Fruit fly (Drosophila melanogaster): ENCODE data around the gene brwl.

Gene brwl

DNA sequence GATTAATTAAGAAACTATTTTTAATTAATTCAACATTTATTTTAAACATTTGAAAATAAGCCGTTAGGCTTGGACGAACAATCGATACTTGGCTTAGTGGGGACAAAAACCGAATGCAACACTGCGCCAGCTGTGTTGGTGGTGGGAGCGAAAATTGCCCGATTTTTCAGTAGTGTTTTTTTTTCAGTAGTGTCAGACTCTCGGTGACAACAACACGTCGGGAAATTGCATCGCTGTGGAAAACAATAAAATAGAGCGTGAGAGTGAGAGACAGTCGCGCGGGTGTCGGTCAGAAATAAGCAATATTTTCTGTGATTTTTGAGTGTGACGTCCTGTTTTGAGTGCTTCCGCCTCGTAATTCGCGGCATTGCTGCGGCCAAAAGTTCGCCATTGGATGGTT lies 48.0 kb downstream of the brwl start (continued):
- no peak for TF ChIP-seq jing (GFP tag; optimal IDR thresholded peaks at IDR 0.05)
- no peak for TF ChIP-seq Oaz (GFP tag; IDR thresholded peaks at IDR 0.05)
- TF ChIP-seq CG18476 (GFP tag; optimal IDR thresholded peaks at IDR 0.05) = no peak
- peak; percentile 87 for TF ChIP-seq CG1603 (tag; optimal IDR thresholded peaks at IDR 0.05)
- peak in 1 of 2 experiments; percentile 35 for TF ChIP-seq insv (GFP tag; optimal IDR thresholded peaks at IDR 0.05)
- no peak for TF ChIP-seq toy (GFP tag; IDR thresholded peaks at IDR 0.05)
- no peak for TF ChIP-seq lov (optimal IDR thresholded peaks at IDR 0.05)
- no peak for TF ChIP-seq lov (GFP tag; IDR thresholded peaks at IDR 0.05)
- no peak for TF ChIP-seq CG1233 (GFP tag; optimal IDR thresholded peaks at IDR 0.05)
- peak; percentile 52 for TF ChIP-seq mam (GFP tag; optimal IDR thresholded peaks at IDR 0.05)
- peak; percentile 53; the same call in 1 of the 2 replicates for TF ChIP-seq Ada2b (GFP tag; IDR thresholded peaks at IDR 0.05)
- TF ChIP-seq TFAM (GFP tag; optimal IDR thresholded peaks at IDR 0.05) = no peak
- no peak for TF ChIP-seq cg (GFP tag; optimal IDR thresholded peaks at IDR 0.05)
- TF ChIP-seq CG4360 (GFP tag; IDR thresholded peaks at IDR 0.05) = peak; percentile 78
- no peak for TF ChIP-seq GATAe (GFP tag; conservative IDR thresholded peaks at IDR 0.05)
- TF ChIP-seq CG8765 (GFP tag; IDR thresholded peaks at IDR 0.05) = no peak
- TF ChIP-seq CG11695 (GFP tag; IDR thresholded peaks at IDR 0.05) = peak; percentile 31; the same call in 1 of the 3 replicates
- TF ChIP-seq CG4730 (GFP tag; IDR thresholded peaks at IDR 0.05) = no peak
- TF ChIP-seq inv (GFP tag; IDR thresholded peaks at IDR 0.05; ENCODE audit: partially characterized antibody) = peak; percentile 63
- TF ChIP-seq CG3847 (GFP tag; IDR thresholded peaks at IDR 0.05) = peak; percentile 51
- no peak for TF ChIP-seq CG15073 (GFP tag; optimal IDR thresholded peaks at IDR 0.05)
- no peak for TF ChIP-seq cwo (GFP tag; optimal IDR thresholded peaks at IDR 0.05)
- peak; percentile 69 for TF ChIP-seq CG34224 (GFP tag; IDR thresholded peaks at IDR 0.05; ENCODE audit: partially characterized antibody)
- no peak for TF ChIP-seq HHEX (GFP tag; optimal IDR thresholded peaks at IDR 0.05)
- TF ChIP-seq gsb-n (tag; optimal IDR thresholded peaks at IDR 0.05) = peak; percentile 35
- no peak for TF ChIP-seq CG9437 (GFP tag; optimal IDR thresholded peaks at IDR 0.05)
- peak; percentile 54 for TF ChIP-seq CG30403 (GFP tag; optimal IDR thresholded peaks at IDR 0.05)
- peak; percentile 44 for TF ChIP-seq fu2 (GFP tag; optimal IDR thresholded peaks at IDR 0.05)
- peak; percentile 49 for TF ChIP-seq nom (GFP tag; optimal IDR thresholded peaks at IDR 0.05)
- TF ChIP-seq Gsc (GFP tag; IDR thresholded peaks at IDR 0.05) = no peak
- TF ChIP-seq CG4404 (GFP tag; IDR thresholded peaks at IDR 0.05) = no peak
- TF ChIP-seq danr (GFP tag; IDR thresholded peaks at IDR 0.05) = no peak
- TF ChIP-seq CG30020 (tag; optimal IDR thresholded peaks at IDR 0.05) = no peak
- no peak for TF ChIP-seq CG3995 (GFP tag; optimal IDR thresholded peaks at IDR 0.05)
- peak; percentile 33 for TF ChIP-seq gem (tag; optimal IDR thresholded peaks at IDR 0.05)
- no peak for TF ChIP-seq tup (GFP tag; optimal IDR thresholded peaks at IDR 0.05)
- no peak for TF ChIP-seq Mrtf (GFP tag; IDR thresholded peaks at IDR 0.05)
- no peak for TF ChIP-seq CG2889 (GFP tag; IDR thresholded peaks at IDR 0.05)
- no peak for TF ChIP-seq CG17186 (GFP tag; optimal IDR thresholded peaks at IDR 0.05)
- peak; percentile 61 for TF ChIP-seq Antp (GFP tag; optimal IDR thresholded peaks at IDR 0.05)
- TF ChIP-seq CG11723 (GFP tag; optimal IDR thresholded peaks at IDR 0.05) = no peak
- no peak for TF ChIP-seq mld (GFP tag; IDR thresholded peaks at IDR 0.05; ENCODE audit: partially characterized antibody)
- TF ChIP-seq kni (GFP tag; optimal IDR thresholded peaks at IDR 0.05) = peak; percentile 58
- TF ChIP-seq pnt (GFP tag; optimal IDR thresholded peaks at IDR 0.05) = peak; percentile 14
- TF ChIP-seq CG10209 (GFP tag; optimal IDR thresholded peaks at IDR 0.05) = peak; percentile 19
- peak; percentile 19 for TF ChIP-seq CG8924 (tag; optimal IDR thresholded peaks at IDR 0.05)
- 0 out of 2 replicates have a peak, but pooled peaks have one; percentile 7 for TF ChIP-seq CG16779 (GFP tag; IDR thresholded peaks at IDR 0.05)
- peak; percentile 28 for TF ChIP-seq HLHmδ (GFP tag; optimal IDR thresholded peaks at IDR 0.05)
- peak; percentile 88 for TF ChIP-seq HmgZ (tag; optimal IDR thresholded peaks at IDR 0.05)
- TF ChIP-seq HmgD (GFP tag; optimal IDR thresholded peaks at IDR 0.05) = peak; percentile 75
- peak; percentile 83 for TF ChIP-seq sqz (GFP tag; optimal IDR thresholded peaks at IDR 0.05)
